Worm (Caenorhabditis elegans): ENCODE data around the gene F41C6.4.

ce11 chrX:6874723-6875122, at the start of gene F41C6.4:
- no peak for TF ChIP-seq elt-2 (tag; optimal IDR thresholded peaks at IDR 0.05)
- TF ChIP-seq ets-4 (tag; optimal IDR thresholded peaks at IDR 0.05) = no peak

Measured in whole organism, late embryonic.